Worm (Caenorhabditis elegans) whole organism, mixed stage, embryonic: Measurements from ENCODE around the gene F36D4.6.

ENCODE experiments used
- M03D4.4 ChIP-seq: sonication (generic microtip); optimal IDR thresholded peaks from 2 replicates; lab custom pipeline; 2017; ENCODE audit warnings: mild to moderate bottlenecking, missing genetic modification characterization, missing compliant biosample characterization
- bed-3 ChIP-seq: fragments of 200-800 bp; sonication (Bioruptor generic); optimal IDR thresholded peaks from 3 replicates; lab custom pipeline; 2018; ENCODE audit warnings: mild to moderate bottlenecking, missing genetic modification characterization, moderate library complexity, missing compliant biosample characterization
- blmp-1 ChIP-seq: fragments of 150-350 bp; optimal IDR thresholded peaks from 2 replicates; lab custom pipeline; 2014; ENCODE audit warnings: missing biosample characterization, missing genetic modification characterization
- ceh-43 ChIP-seq: fragments of 200-800 bp; sonication (Bioruptor generic); optimal IDR thresholded peaks from 2 replicates; lab custom pipeline; 2018; ENCODE audit warnings: mild to moderate bottlenecking, missing genetic modification characterization, moderate library complexity, missing compliant biosample characterization
- ceh-83 ChIP-seq: fragments of 200-800 bp; sonication (Bioruptor generic); optimal IDR thresholded peaks from 2 replicates; lab custom pipeline; 2018; ENCODE audit warnings: mild to moderate bottlenecking, missing genetic modification characterization, missing compliant biosample characterization
- ces-1 ChIP-seq: fragments of 150-350 bp; optimal IDR thresholded peaks from 2 replicates; lab custom pipeline; 2014; ENCODE audit warnings: missing biosample characterization, missing genetic modification reagents, missing genetic modification characterization
- cnd-1 ChIP-seq: fragments of 200-800 bp; sonication (Bioruptor generic); optimal IDR thresholded peaks from 2 replicates; lab custom pipeline; 2018; ENCODE audit warnings: mild to moderate bottlenecking, missing genetic modification characterization, missing compliant biosample characterization
- drap-1 ChIP-seq: fragments of 200-800 bp; sonication (Bioruptor generic); optimal IDR thresholded peaks from 3 replicates; lab custom pipeline; 2018; ENCODE audit warnings: mild to moderate bottlenecking, missing genetic modification characterization, missing compliant biosample characterization
- elt-1 ChIP-seq: sonication (generic microtip); optimal IDR thresholded peaks from 2 replicates; lab custom pipeline; 2017; ENCODE audit warnings: missing genetic modification characterization, mild to moderate bottlenecking, missing compliant biosample characterization, antibody characterized with exemption, moderate library complexity, borderline replicate concordance; ENCODE audit not compliant: insufficient read depth
- elt-3 ChIP-seq: fragments of 150-350 bp; optimal IDR thresholded peaks from 2 replicates; lab custom pipeline; 2014; ENCODE audit warnings: missing biosample characterization, missing genetic modification characterization
- flh-1 ChIP-seq: fragments of 200-800 bp; sonication (Bioruptor generic); optimal IDR thresholded peaks from 2 replicates; lab custom pipeline; 2018; ENCODE audit warnings: mild to moderate bottlenecking, missing genetic modification characterization, moderate library complexity, missing compliant biosample characterization
- ham-2 ChIP-seq: fragments of 200-800 bp; sonication (Bioruptor generic); optimal IDR thresholded peaks from 2 replicates; lab custom pipeline; 2018; ENCODE audit warnings: mild to moderate bottlenecking, missing genetic modification characterization, missing compliant biosample characterization
- hlh-1 ChIP-seq: fragments of 150-350 bp; optimal IDR thresholded peaks from 2 replicates; lab custom pipeline; 2014; ENCODE audit warnings: missing biosample characterization, missing genetic modification reagents, missing genetic modification characterization
- lin-13 ChIP-seq: fragments of 150-350 bp; optimal IDR thresholded peaks from 2 replicates; lab custom pipeline; 2014; ENCODE audit warnings: missing biosample characterization, missing genetic modification characterization
- lin-32 ChIP-seq: fragments of 200-800 bp; sonication (Bioruptor generic); optimal IDR thresholded peaks from 2 replicates; lab custom pipeline; 2018; ENCODE audit warnings: mild to moderate bottlenecking, missing genetic modification characterization, missing compliant biosample characterization
- lsy-2 ChIP-seq: fragments of 150-350 bp; optimal IDR thresholded peaks from 2 replicates; lab custom pipeline; 2014; ENCODE audit warnings: missing biosample characterization, missing genetic modification characterization
- mab-5 ChIP-seq: fragments of 150-350 bp; optimal IDR thresholded peaks from 2 replicates; lab custom pipeline; 2014; ENCODE audit warnings: missing biosample characterization, missing genetic modification characterization
- mep-1 ChIP-seq: fragments of 150-350 bp; optimal IDR thresholded peaks from 2 replicates; lab custom pipeline; 2017; ENCODE audit warnings: missing biosample characterization, missing genetic modification reagents, missing genetic modification characterization, inconsistent platforms
- mls-2 ChIP-seq: sonication (generic microtip); optimal IDR thresholded peaks from 2 replicates; lab custom pipeline; 2016; ENCODE audit warnings: mild to moderate bottlenecking, missing genetic modification characterization, moderate library complexity, missing compliant biosample characterization
- nhr-2 ChIP-seq: fragments of 150-350 bp; optimal IDR thresholded peaks from 2 replicates; lab custom pipeline; 2014; ENCODE audit warnings: missing biosample characterization, missing genetic modification characterization
- nhr-237 ChIP-seq: fragments of 150-350 bp; optimal IDR thresholded peaks from 2 replicates; lab custom pipeline; 2014; ENCODE audit warnings: missing biosample characterization, missing genetic modification characterization
- nhr-28 ChIP-seq: fragments of 150-350 bp; optimal IDR thresholded peaks from 2 replicates; lab custom pipeline; 2014; ENCODE audit warnings: missing biosample characterization, missing genetic modification characterization
- nhr-76 ChIP-seq: sonication (generic microtip); optimal IDR thresholded peaks from 2 replicates; lab custom pipeline; 2017; ENCODE audit warnings: missing biosample characterization, missing genetic modification characterization
- sptf-1 ChIP-seq: sonication (generic microtip); optimal IDR thresholded peaks from 2 replicates; lab custom pipeline; 2017; ENCODE audit warnings: mild to moderate bottlenecking, missing genetic modification characterization, moderate library complexity, missing compliant biosample characterization
- tbx-8 ChIP-seq: fragments of 200-800 bp; sonication (Bioruptor generic); optimal IDR thresholded peaks from 2 replicates; lab custom pipeline; 2018; ENCODE audit warnings: mild to moderate bottlenecking, missing genetic modification characterization, moderate library complexity, missing compliant biosample characterization
- unc-120 ChIP-seq: sonication (generic microtip); optimal IDR thresholded peaks from 2 replicates; lab custom pipeline; 2017; ENCODE audit warnings: missing genetic modification characterization, missing compliant biosample characterization; ENCODE audit not compliant: poor library complexity, severe bottlenecking
- unc-39 ChIP-seq: fragments of 150-350 bp; optimal IDR thresholded peaks from 2 replicates; lab custom pipeline; 2014; ENCODE audit warnings: missing biosample characterization, missing genetic modification characterization
- unc-62 ChIP-seq: fragments of 150-350 bp; optimal IDR thresholded peaks from 2 replicates; lab custom pipeline; 2014; ENCODE audit warnings: missing biosample characterization, missing genetic modification reagents, missing genetic modification characterization
- zip-8 ChIP-seq: fragments of 150-350 bp; optimal IDR thresholded peaks from 2 replicates; lab custom pipeline; 2014; ENCODE audit warnings: missing biosample characterization, missing genetic modification characterization
- ztf-11 ChIP-seq: fragments of 150-350 bp; optimal IDR thresholded peaks from 2 replicates; lab custom pipeline; 2014; ENCODE audit warnings: missing biosample characterization, missing genetic modification characterization

F36D4.6 gene

ce11 chrV:9427075-9427474 lies at the start of gene F36D4.6:
F36D4.6 (minus strand) TSS chrV:9427175.
- TF ChIP-seq nhr-2 (no peak), lsy-2 (no peak), mab-5 (tag; lab: Kevin White, UChicago) (no peak), unc-120 (no peak), lin-32 (no peak), mls-2 (tag; lab: Kevin White, UChicago) (no peak), M03D4.4 (tag; lab: Kevin White, UChicago) (no peak), nhr-237 (no peak), blmp-1 (tag; lab: Kevin White, UChicago) (no peak), ceh-43 (no peak), tbx-8 (no peak), cnd-1 (tag; lab: Kevin White, UChicago) (no peak), ham-2 (no peak), ztf-11 (tag; lab: Kevin White, UChicago) (no peak), unc-39 (tag; lab: Kevin White, UChicago) (no peak), nhr-76 (no peak)

- no peak for TF ChIP-seq tbx-8
- no peak for TF ChIP-seq lin-13 (tag; lab: Kevin White, UChicago)
- no peak for TF ChIP-seq sptf-1 (tag; lab: Kevin White, UChicago)
- TF ChIP-seq nhr-237: no peak
- TF ChIP-seq ces-1 (GFP tag; lab: Kevin White, UChicago): no peak
- TF ChIP-seq ceh-83 (GFP tag; lab: Kevin White, UChicago): no peak
- TF ChIP-seq nhr-28 (tag; lab: Kevin White, UChicago): no peak
- no peak for TF ChIP-seq unc-62
- no peak for TF ChIP-seq ceh-43
- TF ChIP-seq mep-1: no peak
- TF ChIP-seq unc-39 (tag; lab: Kevin White, UChicago): no peak
- no peak for TF ChIP-seq unc-120
- no peak for TF ChIP-seq bed-3
- TF ChIP-seq drap-1 (GFP tag; lab: Kevin White, UChicago): no peak
Observed at ce11 chrV:9473924-9474323, 46.9 kb upstream of the F36D4.6 start.

- TF ChIP-seq blmp-1 (tag; lab: Kevin White, UChicago) (no peak), zip-8 (tag; lab: Kevin White, UChicago) (no peak), nhr-237 (no peak), ztf-11 (tag; lab: Kevin White, UChicago) (no peak), unc-62 (no peak), nhr-76 (no peak), nhr-2 (no peak), hlh-1 (tag; lab: Kevin White, UChicago) (no peak), bed-3 (no peak), ceh-83 (GFP tag; lab: Kevin White, UChicago) (no peak), drap-1 (GFP tag; lab: Kevin White, UChicago) (no peak), elt-3 (tag; lab: Kevin White, UChicago) (no peak), mab-5 (tag; lab: Kevin White, UChicago) (no peak), lsy-2 (no peak), tbx-8 (no peak), elt-1 (tag; lab: Kevin White, UChicago) (no peak), ceh-43 (no peak), sptf-1 (tag; lab: Kevin White, UChicago) (no peak), cnd-1 (tag; lab: Kevin White, UChicago) (no peak)
Observed at ce11 chrV:9471675-9472074, 44.7 kb upstream of the F36D4.6 start, which contains the start of gene flp-6. flp-6 (plus strand) TSS chrV:9471975.

ce11 chrV:9465529-9465928 lies 38.6 kb upstream of the F36D4.6 start:
- TF ChIP-seq unc-120: no peak
- no peak for TF ChIP-seq nhr-76
- no peak for TF ChIP-seq ceh-43
- no peak for TF ChIP-seq ces-1 (GFP tag; lab: Kevin White, UChicago)
- TF ChIP-seq bed-3: no peak
- TF ChIP-seq hlh-1 (tag; lab: Kevin White, UChicago): no peak
- no peak for TF ChIP-seq mep-1
- TF ChIP-seq sptf-1 (tag; lab: Kevin White, UChicago): no peak
- TF ChIP-seq unc-62: no peak

ce11 chrV:9462605-9463004 lies 35.6 kb upstream of the F36D4.6 start, which contains the start of gene F07D3.3:
F07D3.3 (minus strand) TSS chrV:9462705.
- TF ChIP-seq cnd-1 (tag; lab: Kevin White, UChicago) (no peak), nhr-237 (no peak), hlh-1 (tag; lab: Kevin White, UChicago) (no peak), flh-1 (no peak), sptf-1 (tag; lab: Kevin White, UChicago) (no peak), mab-5 (tag; lab: Kevin White, UChicago) (no peak)
- TF ChIP-seq, all 35 proteins: peak for 0
